Fruit fly (Drosophila melanogaster) whole organism, embryonic: Measurements from ENCODE around the gene DhpD.

ENCODE experiments used
- BtbVII ChIP-seq: fragments of 200-800 bp; sonication (Bioruptor generic); optimal IDR thresholded peaks from 3 replicates; lab custom pipeline; 2017; ENCODE audit warnings: missing biosample characterization, mild to moderate bottlenecking, missing genetic modification characterization
- CG10431 ChIP-seq: fragments of 200-800 bp; sonication (Bioruptor generic); optimal IDR thresholded peaks from 3 replicates; lab custom pipeline; 2018; ENCODE audit warnings: missing biosample characterization, mild to moderate bottlenecking, missing genetic modification characterization
- CG1233 ChIP-seq: fragments of 200-800 bp; sonication (Bioruptor generic); optimal IDR thresholded peaks from 4 replicates; lab custom pipeline; 2018; ENCODE audit warnings: missing biosample characterization, mild to moderate bottlenecking, missing genetic modification characterization
- CG14441 ChIP-seq: fragments of 200-800 bp; sonication (Bioruptor generic); IDR thresholded peaks from 2 replicates; pipeline ENCODE4 v1.3.6; 2022; ENCODE audit warnings: missing biosample characterization, missing genetic modification characterization
- CG1603 ChIP-seq: fragments of 200-800 bp; sonication (Bioruptor generic); optimal IDR thresholded peaks from 2 replicates; lab custom pipeline; 2019; ENCODE audit warnings: missing biosample characterization, mild to moderate bottlenecking, missing genetic modification characterization, moderate library complexity
- CG17568 ChIP-seq: fragments of 200-800 bp; sonication (Bioruptor generic); optimal IDR thresholded peaks from 2 replicates; lab custom pipeline; 2018; ENCODE audit warnings: missing biosample characterization, mild to moderate bottlenecking, missing genetic modification characterization, moderate library complexity
- CG18764 ChIP-seq: fragments of 200-800 bp; sonication (Bioruptor generic); optimal IDR thresholded peaks from 3 replicates; lab custom pipeline; 2016; ENCODE audit warnings: missing biosample characterization, missing genetic modification characterization
- CG2199 ChIP-seq: fragments of 200-800 bp; sonication (Bioruptor generic); IDR thresholded peaks from 3 replicates; pipeline ENCODE4 v1.3.6; 2022; ENCODE audit warnings: missing biosample characterization, missing genetic modification characterization
- CG30431 ChIP-seq: fragments of 200-800 bp; sonication (Bioruptor generic); optimal IDR thresholded peaks from 2 replicates; lab custom pipeline; 2017; ENCODE audit warnings: missing biosample characterization, missing genetic modification characterization
- CG32532 ChIP-seq: fragments of 200-800 bp; sonication (Bioruptor generic); IDR thresholded peaks from 2 replicates; pipeline ENCODE4 v1.3.6; 2022; ENCODE audit warnings: missing biosample characterization, missing genetic modification characterization
- CG32767 ChIP-seq: fragments of 200-800 bp; sonication (Bioruptor generic); IDR thresholded peaks from 2 replicates; pipeline ENCODE4 v1.3.6; 2022; ENCODE audit warnings: missing biosample characterization, missing genetic modification characterization
- CG4328 ChIP-seq: fragments of 200-800 bp; sonication (Bioruptor generic); optimal IDR thresholded peaks from 3 replicates; lab custom pipeline; 2017; ENCODE audit warnings: missing biosample characterization, missing genetic modification reagents, missing genetic modification characterization
- CG4424 ChIP-seq: fragments of 200-800 bp; sonication (Bioruptor generic); optimal IDR thresholded peaks from 3 replicates; lab custom pipeline; 2016; ENCODE audit warnings: missing biosample characterization, missing genetic modification characterization
- CG4617 ChIP-seq: fragments of 200-800 bp; sonication (Bioruptor generic); optimal IDR thresholded peaks from 3 replicates; lab custom pipeline; 2016; ENCODE audit warnings: missing biosample characterization, missing genetic modification characterization, borderline replicate concordance
- CG7786 ChIP-seq: fragments of 200-800 bp; sonication (Bioruptor generic); optimal IDR thresholded peaks from 2 replicates; lab custom pipeline; 2016; ENCODE audit warnings: missing biosample characterization, missing genetic modification characterization
- CkIIα-i1 ChIP-seq: fragments of 200-800 bp; sonication (Bioruptor generic); IDR thresholded peaks from 2 replicates; pipeline ENCODE4 v1.3.6; 2022; ENCODE audit warnings: missing biosample characterization, missing genetic modification characterization
- D ChIP-seq, 2 experiments: fragments of 200-800 bp in 1 of 2; fragments of >200 bp in 1 of 2; sonication (Bioruptor generic) in 1 of 2; optimal IDR thresholded peaks; 2 replicates in 1 of 2; 3 replicates in 1 of 2; lab custom pipeline; 2017; ENCODE audit warnings: mild to moderate bottlenecking in 1 of 2, missing biosample characterization in 1 of 2, missing genetic modification characterization in 1 of 2, missing genetic modification reagents in 1 of 2
- Dll ChIP-seq: fragments of 200-800 bp; sonication (Bioruptor generic); IDR thresholded peaks from 4 replicates; pipeline ENCODE4 v1.3.6; 2022; ENCODE audit warnings: missing biosample characterization, missing genetic modification characterization; ENCODE audit not compliant: partially characterized antibody
- E2f1 ChIP-seq: fragments of 200-800 bp; sonication (Bioruptor generic); IDR thresholded peaks from 2 replicates; pipeline ENCODE4 v1.3.6; 2022; ENCODE audit warnings: missing biosample characterization, missing genetic modification characterization
- E2f2 ChIP-seq: fragments of 200-800 bp; sonication (Bioruptor generic); IDR thresholded peaks from 2 replicates; pipeline ENCODE4 v1.3.6; 2022; ENCODE audit warnings: missing biosample characterization, missing genetic modification characterization
- Eip74EF ChIP-seq, 2 experiments: fragments of 200-800 bp in 1 of 2; fragments of >200 bp in 1 of 2; sonication (Bioruptor generic) in 1 of 2; optimal IDR thresholded peaks; 2 replicates each; lab custom pipeline; 2017 to 2019; ENCODE audit warnings: missing biosample characterization in 2 of 2, missing genetic modification characterization in 2 of 2, mild to moderate bottlenecking in 1 of 2, moderate library complexity in 1 of 2
- H2.0 ChIP-seq: fragments of 200-800 bp; sonication (Bioruptor generic); IDR thresholded peaks from 2 replicates; pipeline ENCODE4 v1.3.6; 2022; ENCODE audit warnings: missing biosample characterization, missing genetic modification characterization
- HLH4C ChIP-seq: fragments of 200-800 bp; sonication (Bioruptor generic); IDR thresholded peaks from 3 replicates; pipeline ENCODE4 v1.3.6; 2022; ENCODE audit warnings: missing biosample characterization, missing genetic modification characterization; ENCODE audit not compliant: partially characterized antibody
- Hey ChIP-seq: fragments of 200-800 bp; sonication (Bioruptor generic); optimal IDR thresholded peaks from 3 replicates; lab custom pipeline; 2018; ENCODE audit warnings: missing biosample characterization, mild to moderate bottlenecking, missing genetic modification characterization
- HmgZ ChIP-seq: fragments of 200-800 bp; sonication (Bioruptor generic); optimal IDR thresholded peaks from 2 replicates; lab custom pipeline; 2018; ENCODE audit warnings: missing biosample characterization, mild to moderate bottlenecking, missing genetic modification characterization
- MBD-R2 ChIP-seq: fragments of 200-800 bp; sonication (Bioruptor generic); IDR thresholded peaks from 2 replicates; pipeline ENCODE4 v1.3.6; 2022; ENCODE audit warnings: missing biosample characterization, missing genetic modification characterization
- MESR4 ChIP-seq: fragments of 200-800 bp; sonication (Bioruptor generic); optimal IDR thresholded peaks from 2 replicates; lab custom pipeline; 2018; ENCODE audit warnings: missing biosample characterization, mild to moderate bottlenecking, missing genetic modification characterization, moderate library complexity
- Med ChIP-seq: fragments of 200-800 bp; sonication (Bioruptor generic); peaks from one replicate; lab custom pipeline; 2016; ENCODE audit warnings: missing biosample characterization, missing genetic modification characterization, mild to moderate bottlenecking, inconsistent platforms, moderate library complexity
- Mes4 ChIP-seq: fragments of 200-800 bp; sonication (Bioruptor generic); optimal IDR thresholded peaks from 2 replicates; lab custom pipeline; 2016; ENCODE audit warnings: missing biosample characterization, missing genetic modification characterization
- Rx ChIP-seq: fragments of 200-800 bp; sonication (Bioruptor generic); IDR thresholded peaks from 2 replicates; pipeline ENCODE4 v1.3.6; 2022; ENCODE audit warnings: missing biosample characterization, missing genetic modification characterization
- YL-1 ChIP-seq: fragments of 200-800 bp; sonication (Bioruptor generic); optimal IDR thresholded peaks from 3 replicates; lab custom pipeline; 2017; ENCODE audit warnings: missing biosample characterization, mild to moderate bottlenecking, missing genetic modification characterization
- abd-A ChIP-seq: fragments of 200-800 bp; sonication (Bioruptor generic); optimal IDR thresholded peaks from 3 replicates; lab custom pipeline; 2019; ENCODE audit warnings: missing biosample characterization, mild to moderate bottlenecking, missing genetic modification characterization, moderate library complexity
- amos ChIP-seq: fragments of 200-800 bp; sonication (Bioruptor generic); IDR thresholded peaks from 2 replicates; pipeline ENCODE4 v1.3.6; 2022; ENCODE audit warnings: missing biosample characterization, missing genetic modification characterization; ENCODE audit not compliant: partially characterized antibody
- cas ChIP-seq: fragments of 200-800 bp; sonication (Bioruptor generic); IDR thresholded peaks from 2 replicates; pipeline ENCODE4 v1.3.6; 2022; ENCODE audit warnings: missing biosample characterization, missing genetic modification characterization
- chm ChIP-seq: fragments of 200-800 bp; sonication (Bioruptor generic); IDR thresholded peaks from 2 replicates; pipeline ENCODE4 v1.3.6; 2022; ENCODE audit warnings: missing biosample characterization, missing genetic modification characterization
- croc ChIP-seq: fragments of 200-800 bp; sonication (Bioruptor generic); conservative IDR thresholded peaks from 3 replicates; pipeline ENCODE4 v1.3.6; 2022; ENCODE audit warnings: missing biosample characterization, missing genetic modification characterization
- dpn ChIP-seq, 2 experiments: fragments of 200-800 bp; sonication (Bioruptor generic); optimal IDR thresholded peaks; 3 replicates each; lab custom pipeline; 2016; ENCODE audit warnings: missing biosample characterization in 2 of 2, missing genetic modification characterization in 2 of 2
- gro ChIP-seq: fragments of 200-800 bp; sonication (Bioruptor generic); optimal IDR thresholded peaks from 2 replicates; lab custom pipeline; 2016; ENCODE audit warnings: missing biosample characterization, missing genetic modification characterization
- hb ChIP-seq: fragments of 200-800 bp; sonication (Bioruptor generic); IDR thresholded peaks from 3 replicates; pipeline ENCODE4 v1.3.6; 2022; ENCODE audit warnings: missing biosample characterization, missing genetic modification characterization; ENCODE audit not compliant: partially characterized antibody
- ken ChIP-seq: fragments of 200-800 bp; sonication (Bioruptor generic); IDR thresholded peaks from 3 replicates; pipeline ENCODE4 v1.3.6; 2022; ENCODE audit warnings: missing biosample characterization, missing genetic modification characterization
- kni ChIP-seq: fragments of 200-800 bp; sonication (Bioruptor generic); optimal IDR thresholded peaks from 3 replicates; lab custom pipeline; 2017; ENCODE audit warnings: mild to moderate bottlenecking, missing biosample characterization, missing genetic modification reagents, missing genetic modification characterization
- pzg ChIP-seq: fragments of 200-800 bp; sonication (Bioruptor generic); optimal IDR thresholded peaks from 3 replicates; lab custom pipeline; 2018; ENCODE audit warnings: missing biosample characterization, mild to moderate bottlenecking, missing genetic modification characterization, moderate library complexity
- sd ChIP-seq: fragments of 200-800 bp; sonication (Bioruptor generic); optimal IDR thresholded peaks from 3 replicates; lab custom pipeline; 2018; ENCODE audit warnings: missing biosample characterization, mild to moderate bottlenecking, missing genetic modification characterization, moderate library complexity
- tin ChIP-seq: fragments of 200-800 bp; sonication (Bioruptor generic); optimal IDR thresholded peaks from 3 replicates; lab custom pipeline; 2016; ENCODE audit warnings: missing biosample characterization, missing genetic modification characterization
- tna ChIP-seq: fragments of 200-800 bp; sonication (Bioruptor generic); IDR thresholded peaks from 2 replicates; pipeline ENCODE4 v1.3.6; 2022; ENCODE audit warnings: missing biosample characterization, missing genetic modification characterization; ENCODE audit not compliant: partially characterized antibody
- zen2 ChIP-seq: fragments of 200-800 bp; sonication (Bioruptor generic); IDR thresholded peaks from 3 replicates; pipeline ENCODE4 v1.3.6; 2022; ENCODE audit warnings: missing biosample characterization, missing genetic modification characterization; ENCODE audit not compliant: partially characterized antibody
- zf30C ChIP-seq: fragments of 200-800 bp; sonication (Bioruptor generic); optimal IDR thresholded peaks from 3 replicates; lab custom pipeline; 2018; ENCODE audit warnings: missing biosample characterization, mild to moderate bottlenecking, missing genetic modification characterization

DhpD gene

DNA sequence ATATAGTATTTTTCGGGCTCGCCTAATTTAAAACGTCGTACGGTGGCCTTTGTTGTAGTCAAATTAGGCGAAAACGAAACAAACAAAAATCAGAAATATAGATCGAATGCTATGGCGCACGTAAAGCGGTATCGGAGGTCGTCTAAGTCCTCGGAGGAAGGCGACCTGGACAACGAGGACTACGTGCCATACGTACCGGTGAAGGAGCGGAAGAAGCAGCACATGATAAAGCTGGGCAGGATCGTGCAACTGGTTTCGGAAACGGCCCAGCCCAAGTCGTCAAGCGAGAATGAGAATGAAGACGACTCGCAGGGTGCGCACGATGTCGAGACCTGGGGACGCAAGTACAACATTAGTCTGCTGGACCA lies 4.0 kb upstream of the DhpD start, which contains the start of gene abs:
TSS of gene abs (plus strand) at position 30 of the 368 bp plus-strand sequence.
- no peak for TF ChIP-seq sd (tag; lab: Kevin White, UChicago)
- 0 out of 2 replicates have a peak, but pooled peaks have one; percentile 30 for TF ChIP-seq amos (GFP tag; lab: Robert Waterston, UW)
- peak; percentile 60 for TF ChIP-seq MESR4 (GFP tag; lab: Kevin White, UChicago)
- no peak for TF ChIP-seq gro (GFP tag; lab: Kevin White, UChicago)
- TF ChIP-seq pzg (GFP tag; lab: Kevin White, UChicago): peak; percentile 28
- peak; percentile 28 for TF ChIP-seq YL-1 (GFP tag; lab: Kevin White, UChicago)
- TF ChIP-seq MBD-R2 (GFP tag; lab: Robert Waterston, UW): 0 out of 2 replicates have a peak, but pooled peaks have one; percentile 33
- TF ChIP-seq hb: 0 out of 3 replicates have a peak, but pooled peaks have one; percentile 12
- TF ChIP-seq D (optimal IDR thresholded peaks at IDR 0.05; lab: Kevin White, UChicago): peak; percentile 74
- TF ChIP-seq D (GFP tag; optimal IDR thresholded peaks at IDR 0.05; lab: Kevin White, UChicago): no peak
- no peak for TF ChIP-seq Mes4
- 0 out of 4 replicates have a peak, but pooled peaks have one; percentile 14 for TF ChIP-seq Dll (GFP tag; lab: Robert Waterston, UW)
- peak; percentile 31 for TF ChIP-seq CG1603 (tag; lab: Kevin White, UChicago)
- TF ChIP-seq CG4617: peak; percentile 60
- TF ChIP-seq E2f2 (GFP tag; lab: Robert Waterston, UW): 0 out of 2 replicates have a peak, but pooled peaks have one; percentile 12
- 0 out of 3 replicates have a peak, but pooled peaks have one; percentile 14 for TF ChIP-seq HLH4C
- peak; percentile 15 for TF ChIP-seq Med
- no peak for TF ChIP-seq CG1233
- no peak for TF ChIP-seq zf30C (GFP tag; lab: Kevin White, UChicago)
- no peak for TF ChIP-seq Rx (GFP tag; lab: Robert Waterston, UW)

DNA sequence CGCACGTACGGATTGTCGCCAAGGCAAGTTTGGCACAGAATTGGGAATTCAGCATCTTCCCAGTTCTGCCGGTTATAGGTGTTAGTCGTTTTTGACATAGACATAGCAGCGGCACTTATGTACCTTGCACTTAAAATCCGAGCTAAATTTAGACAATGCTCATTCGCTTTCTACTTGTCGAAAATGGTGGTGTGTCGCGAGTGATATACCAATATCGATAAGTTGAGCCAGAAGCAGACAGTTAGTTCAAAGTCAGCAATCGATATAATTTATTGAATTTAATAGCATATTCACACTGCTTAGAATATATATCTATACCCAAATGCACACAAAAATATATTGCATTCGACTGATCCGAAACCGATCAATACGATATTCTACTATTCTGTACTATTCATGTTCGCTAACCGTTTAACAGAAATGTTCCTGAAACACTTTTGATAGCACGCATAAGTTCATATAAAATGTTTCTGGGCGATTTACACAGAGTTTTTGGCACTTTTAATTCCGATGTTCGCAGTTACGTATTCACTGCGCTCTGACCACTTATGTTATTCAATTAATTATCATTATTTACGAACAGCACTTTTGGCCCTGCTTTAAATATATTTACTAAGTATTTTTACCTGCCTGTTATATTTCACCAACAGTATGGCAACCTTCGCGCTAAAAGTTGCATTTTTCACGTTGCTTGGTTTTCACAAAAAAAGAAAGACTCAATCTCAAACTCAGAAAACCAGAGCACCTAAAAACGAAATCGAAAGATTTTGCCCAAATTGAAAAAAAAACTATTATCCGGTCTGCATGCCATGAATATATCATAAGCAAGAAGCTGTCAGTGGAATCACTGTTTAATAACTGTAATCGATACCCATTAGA lies 3.3 kb upstream of the DhpD start, which contains the start of gene CG14641:
TSS of gene CG14641 (minus strand) at position 204 of the 879 bp plus-strand sequence.
- TF ChIP-seq H2.0 (GFP tag; lab: Robert Waterston, UW) (no peak), CG30431 (GFP tag; lab: Kevin White, UChicago) (no peak), tin (GFP tag; lab: Kevin White, UChicago) (no peak), dpn (GFP tag; optimal IDR thresholded peaks at IDR 0.05; lab: Kevin White, UChicago) (no peak), CG2199 (GFP tag; lab: Robert Waterston, UW) (0 out of 3 replicates have a peak, but pooled peaks have one; percentile 24), HmgZ (tag; lab: Kevin White, UChicago) (no peak), cas (GFP tag; lab: Robert Waterston, UW) (no peak), CG32532 (GFP tag; lab: Robert Waterston, UW) (no peak), Hey (tag; lab: Kevin White, UChicago) (no peak), abd-A (tag; lab: Kevin White, UChicago) (no peak), Eip74EF (GFP tag; optimal IDR thresholded peaks at IDR 0.05; lab: Kevin White, UChicago) (peak in 1 of 2 experiments; percentile 66), CG10431 (no peak), CG32767 (GFP tag; lab: Robert Waterston, UW) (no peak), CkIIα-i1 (no peak), zen2 (GFP tag; lab: Robert Waterston, UW) (no peak), BtbVII (no peak), CG4424 (GFP tag; lab: Kevin White, UChicago) (peak; percentile 16), E2f1 (GFP tag; lab: Robert Waterston, UW) (no peak), kni (GFP tag; lab: Kevin White, UChicago) (no peak), CG1603 (tag; lab: Kevin White, UChicago) (peak; percentile 74), tna (GFP tag; lab: Robert Waterston, UW) (no peak), CG4328 (GFP tag; lab: Kevin White, UChicago) (no peak), CG7786 (no peak), CG18764 (GFP tag; lab: Kevin White, UChicago) (no peak), ken (no peak), CG17568 (no peak), chm (GFP tag; lab: Robert Waterston, UW) (no peak), croc (GFP tag; lab: Robert Waterston, UW) (no peak), CG14441 (no peak)
